Worm (Caenorhabditis elegans) whole organism, mixed stage, embryonic: Measurements from ENCODE around the gene T05C12.9.

ENCODE experiments used
- blmp-1 ChIP-seq: fragments of 150-350 bp; optimal IDR thresholded peaks from 2 replicates; lab custom pipeline; 2014; ENCODE audit warnings: missing biosample characterization, missing genetic modification characterization
- lsy-2 ChIP-seq: fragments of 150-350 bp; optimal IDR thresholded peaks from 2 replicates; lab custom pipeline; 2014; ENCODE audit warnings: missing biosample characterization, missing genetic modification characterization
- mab-5 ChIP-seq: fragments of 150-350 bp; optimal IDR thresholded peaks from 2 replicates; lab custom pipeline; 2014; ENCODE audit warnings: missing biosample characterization, missing genetic modification characterization
- nhr-28 ChIP-seq: fragments of 150-350 bp; optimal IDR thresholded peaks from 2 replicates; lab custom pipeline; 2014; ENCODE audit warnings: missing biosample characterization, missing genetic modification characterization
- snpc-4 ChIP-seq: fragments of 150-350 bp; optimal IDR thresholded peaks from 2 replicates; lab custom pipeline; 2014; ENCODE audit warnings: missing biosample characterization, missing genetic modification characterization
- sptf-1 ChIP-seq: sonication (generic microtip); optimal IDR thresholded peaks from 2 replicates; lab custom pipeline; 2017; ENCODE audit warnings: mild to moderate bottlenecking, missing genetic modification characterization, moderate library complexity, missing compliant biosample characterization
- tbx-8 ChIP-seq: fragments of 200-800 bp; sonication (Bioruptor generic); optimal IDR thresholded peaks from 2 replicates; lab custom pipeline; 2018; ENCODE audit warnings: mild to moderate bottlenecking, missing genetic modification characterization, moderate library complexity, missing compliant biosample characterization
- unc-62 ChIP-seq: fragments of 150-350 bp; optimal IDR thresholded peaks from 2 replicates; lab custom pipeline; 2014; ENCODE audit warnings: missing biosample characterization, missing genetic modification reagents, missing genetic modification characterization

- no peak for TF ChIP-seq lsy-2 (tag; lab: Kevin White, UChicago)
- TF ChIP-seq blmp-1: no peak
- no peak for TF ChIP-seq sptf-1 (tag; lab: Kevin White, UChicago)
- no peak for TF ChIP-seq unc-62 (GFP tag; lab: Kevin White, UChicago)
- TF ChIP-seq mab-5 (tag; lab: Kevin White, UChicago): no peak
- TF ChIP-seq snpc-4 (tag; lab: Kevin White, UChicago): no peak
- no peak for TF ChIP-seq nhr-28
- no peak for TF ChIP-seq tbx-8 (GFP tag; lab: Kevin White, UChicago)
Observed at ce11 chrII:8223945-8224344, 30.9 kb upstream of the T05C12.9 start.
